Fruit fly (Drosophila melanogaster) S2 (cell line): ENCODE data around the gene fy.

Experiments
- CG8478 ChIP-seq: fragments of >200 bp; optimal IDR thresholded peaks from 2 replicates; lab custom pipeline; 2018
- CTCF ChIP-seq, 2 experiments: fragments of >200 bp; optimal IDR thresholded peaks; 2 replicates each; lab custom pipeline; 2018

dm6 chr2L:8425962-8426759, 23.1 kb upstream of the fy start:
- no peak for TF ChIP-seq CG8478 (lab: Kevin White, UChicago)
- TF ChIP-seq CTCF (optimal IDR thresholded peaks at IDR 0.05; lab: Kevin White, UChicago): no peak
